Fruit fly (Drosophila melanogaster) whole organism, embryonic: Measurements from ENCODE around the gene CG14647.

Experiments used
- BEAF-32 ChIP-seq: fragments of 200-800 bp; sonication (Bioruptor generic); optimal IDR thresholded peaks from 3 replicates; lab custom pipeline; 2017; ENCODE audit warnings: missing biosample characterization, missing genetic modification characterization, mild to moderate bottlenecking, moderate library complexity, missing genetic modification reagents
- CG10543 ChIP-seq: fragments of 200-800 bp; sonication (Bioruptor generic); optimal IDR thresholded peaks from 3 replicates; lab custom pipeline; 2017; ENCODE audit warnings: missing biosample characterization, mild to moderate bottlenecking, missing genetic modification characterization, moderate library complexity
- CG11456 ChIP-seq: fragments of 200-800 bp; sonication (Bioruptor generic); IDR thresholded peaks from 3 replicates; pipeline ENCODE4 v1.3.6; 2022; ENCODE audit warnings: missing biosample characterization, missing genetic modification characterization
- CG11695 ChIP-seq: fragments of 200-800 bp; sonication (Bioruptor generic); IDR thresholded peaks from 3 replicates; pipeline ENCODE4 v1.3.6; 2022; ENCODE audit warnings: missing biosample characterization, missing genetic modification characterization
- CG11723 ChIP-seq: fragments of 200-800 bp; sonication (Bioruptor generic); optimal IDR thresholded peaks from 2 replicates; lab custom pipeline; 2017; ENCODE audit warnings: missing biosample characterization, mild to moderate bottlenecking, missing genetic modification characterization
- CG12299 ChIP-seq: fragments of 200-800 bp; sonication (Bioruptor generic); optimal IDR thresholded peaks from 2 replicates; lab custom pipeline; 2018; ENCODE audit warnings: missing biosample characterization, mild to moderate bottlenecking, missing genetic modification characterization
- CG13123 ChIP-seq: fragments of 200-800 bp; sonication (Bioruptor generic); optimal IDR thresholded peaks from 2 replicates; lab custom pipeline; 2016; ENCODE audit warnings: missing biosample characterization, missing genetic modification characterization
- CG14667 ChIP-seq: fragments of 200-800 bp; sonication (Bioruptor generic); IDR thresholded peaks from 2 replicates; pipeline ENCODE4 v1.3.6; 2022; ENCODE audit warnings: missing biosample characterization, missing genetic modification characterization
- CG14710 ChIP-seq: fragments of 200-800 bp; sonication (Bioruptor generic); optimal IDR thresholded peaks from 3 replicates; lab custom pipeline; 2019; ENCODE audit warnings: missing biosample characterization, mild to moderate bottlenecking, missing genetic modification characterization, moderate library complexity
- CG1602 ChIP-seq: fragments of 200-800 bp; sonication (Bioruptor generic); optimal IDR thresholded peaks from 3 replicates; lab custom pipeline; 2016; ENCODE audit warnings: missing biosample characterization, missing genetic modification characterization
- CG16863 ChIP-seq: fragments of 200-800 bp; sonication (Bioruptor generic); optimal IDR thresholded peaks from 3 replicates; lab custom pipeline; 2016; ENCODE audit warnings: missing biosample characterization, missing genetic modification characterization
- CG17361 ChIP-seq: fragments of 200-800 bp; sonication (Bioruptor generic); IDR thresholded peaks from 3 replicates; pipeline ENCODE4 v1.3.6; 2022; ENCODE audit warnings: missing biosample characterization, missing genetic modification characterization
- CG17829 ChIP-seq: fragments of 200-800 bp; optimal IDR thresholded peaks from 2 replicates; lab custom pipeline; 2019; ENCODE audit warnings: missing biosample characterization, mild to moderate bottlenecking, missing genetic modification characterization, moderate library complexity
- CG18011 ChIP-seq: fragments of 200-800 bp; sonication (Bioruptor generic); optimal IDR thresholded peaks from 2 replicates; lab custom pipeline; 2017; ENCODE audit warnings: missing biosample characterization, missing genetic modification characterization, mild to moderate bottlenecking, moderate library complexity, missing genotype
- CG2875 ChIP-seq: fragments of 200-800 bp; sonication (Bioruptor generic); optimal IDR thresholded peaks from 2 replicates; lab custom pipeline; 2017; ENCODE audit warnings: missing biosample characterization, mild to moderate bottlenecking, missing genetic modification characterization, missing genetic modification reagents
- CG2889 ChIP-seq: fragments of 200-800 bp; sonication (Bioruptor generic); IDR thresholded peaks from 3 replicates; pipeline ENCODE4 v1.3.6; 2022; ENCODE audit warnings: missing biosample characterization, missing genetic modification characterization
- CG31365 ChIP-seq: fragments of 200-800 bp; sonication (Bioruptor generic); optimal IDR thresholded peaks from 2 replicates; lab custom pipeline; 2018; ENCODE audit warnings: missing biosample characterization, mild to moderate bottlenecking, missing genetic modification characterization
- CG31441 ChIP-seq: fragments of 200-800 bp; sonication (Bioruptor generic); IDR thresholded peaks from 2 replicates; pipeline ENCODE4 v1.3.6; 2022; ENCODE audit warnings: missing biosample characterization, missing genetic modification characterization
- CG34376 ChIP-seq: fragments of 200-800 bp; sonication (Bioruptor generic); optimal IDR thresholded peaks from 2 replicates; lab custom pipeline; 2018; ENCODE audit warnings: missing biosample characterization, mild to moderate bottlenecking, missing genetic modification characterization
- CG43689 ChIP-seq: fragments of 200-800 bp; sonication (Bioruptor generic); IDR thresholded peaks from 2 replicates; pipeline ENCODE4 v1.3.6; 2022; ENCODE audit warnings: missing biosample characterization, missing genetic modification characterization
- CG4730 ChIP-seq: fragments of 200-800 bp; sonication (Bioruptor generic); IDR thresholded peaks from 2 replicates; pipeline ENCODE4 v1.3.6; 2022; ENCODE audit warnings: missing biosample characterization, missing genetic modification characterization
- CG6175 ChIP-seq: fragments of 200-800 bp; sonication (Bioruptor generic); IDR thresholded peaks from 3 replicates; pipeline ENCODE4 v1.3.6; 2022; ENCODE audit warnings: missing biosample characterization, missing genetic modification characterization
- CG6272 ChIP-seq: fragments of 200-800 bp; sonication (Bioruptor generic); IDR thresholded peaks from 2 replicates; pipeline ENCODE4 v1.3.6; 2022; ENCODE audit warnings: missing biosample characterization, missing genetic modification characterization
- CG7357 ChIP-seq: fragments of 200-800 bp; sonication (Bioruptor generic); IDR thresholded peaks from 3 replicates; pipeline ENCODE4 v1.3.6; 2022; ENCODE audit warnings: missing biosample characterization, missing genetic modification characterization
- CG7928 ChIP-seq: fragments of 200-800 bp; sonication (Bioruptor generic); optimal IDR thresholded peaks from 2 replicates; lab custom pipeline; 2017; ENCODE audit warnings: missing biosample characterization, mild to moderate bottlenecking, missing genetic modification characterization
- CG8765 ChIP-seq: fragments of 200-800 bp; sonication (Bioruptor generic); IDR thresholded peaks from 2 replicates; pipeline ENCODE4 v1.3.6; 2022; ENCODE audit warnings: missing biosample characterization, missing genetic modification characterization
- CG9797 ChIP-seq: fragments of 200-800 bp; sonication (Bioruptor generic); optimal IDR thresholded peaks from 3 replicates; lab custom pipeline; 2018; ENCODE audit warnings: missing biosample characterization, mild to moderate bottlenecking, missing genetic modification characterization
- Chrac-16 ChIP-seq: fragments of 200-800 bp; sonication (Bioruptor generic); optimal IDR thresholded peaks from 3 replicates; lab custom pipeline; 2016; ENCODE audit warnings: missing biosample characterization, missing genetic modification characterization
- CkIIα-i1 ChIP-seq: fragments of 200-800 bp; sonication (Bioruptor generic); IDR thresholded peaks from 2 replicates; pipeline ENCODE4 v1.3.6; 2022; ENCODE audit warnings: missing biosample characterization, missing genetic modification characterization
- Dek ChIP-seq: fragments of 200-800 bp; sonication (Bioruptor generic); optimal IDR thresholded peaks from 3 replicates; lab custom pipeline; 2019; ENCODE audit warnings: missing biosample characterization, mild to moderate bottlenecking, missing genetic modification characterization, moderate library complexity
- HLH54F ChIP-seq: fragments of 200-800 bp; sonication (Bioruptor generic); optimal IDR thresholded peaks from 3 replicates; lab custom pipeline; 2016; ENCODE audit warnings: missing biosample characterization, missing genetic modification characterization
- Jarid2 ChIP-seq: fragments of 200-800 bp; sonication (Bioruptor generic); optimal IDR thresholded peaks from 3 replicates; lab custom pipeline; 2017; ENCODE audit warnings: mild to moderate bottlenecking, missing biosample characterization, missing genetic modification reagents, missing genetic modification characterization
- Kr ChIP-seq: fragments of 200-800 bp; sonication (Bioruptor generic); optimal IDR thresholded peaks from 2 replicates; lab custom pipeline; 2017; ENCODE audit warnings: missing biosample characterization, mild to moderate bottlenecking, missing genetic modification characterization
- Mrtf ChIP-seq: fragments of 200-800 bp; sonication (Bioruptor generic); IDR thresholded peaks from 3 replicates; pipeline ENCODE4 v1.3.6; 2022; ENCODE audit warnings: missing biosample characterization, missing genetic modification characterization
- Sry-β ChIP-seq: fragments of 200-800 bp; sonication (Bioruptor generic); optimal IDR thresholded peaks from 2 replicates; lab custom pipeline; 2018; ENCODE audit warnings: missing biosample characterization, mild to moderate bottlenecking, missing genetic modification characterization, moderate library complexity
- ap ChIP-seq: fragments of 200-800 bp; sonication (Bioruptor generic); IDR thresholded peaks from 2 replicates; pipeline ENCODE4 v1.3.6; 2022; ENCODE audit warnings: missing biosample characterization, missing genetic modification characterization
- ase ChIP-seq: fragments of 200-800 bp; sonication (Bioruptor generic); IDR thresholded peaks from 3 replicates; pipeline ENCODE4 v1.3.6; 2022; ENCODE audit warnings: missing biosample characterization, missing genetic modification characterization
- bab2 ChIP-seq: fragments of 200-800 bp; sonication (Bioruptor generic); optimal IDR thresholded peaks from 2 replicates; lab custom pipeline; 2016; ENCODE audit warnings: missing biosample characterization, missing genetic modification characterization
- br ChIP-seq: fragments of >200 bp; optimal IDR thresholded peaks from 2 replicates; lab custom pipeline; 2017
- cato ChIP-seq: fragments of 200-800 bp; sonication (Bioruptor generic); optimal IDR thresholded peaks from 2 replicates; lab custom pipeline; 2016; ENCODE audit warnings: missing biosample characterization, missing genetic modification characterization, borderline replicate concordance
- chn ChIP-seq: fragments of 200-800 bp; sonication (Bioruptor generic); optimal IDR thresholded peaks from 2 replicates; lab custom pipeline; 2016; ENCODE audit warnings: missing biosample characterization, missing genetic modification characterization
- ci ChIP-seq: fragments of 200-800 bp; sonication (Bioruptor generic); IDR thresholded peaks from 3 replicates; pipeline ENCODE4 v1.3.6; 2022; ENCODE audit warnings: missing biosample characterization, missing genetic modification characterization
- dati ChIP-seq: fragments of 200-800 bp; sonication (Bioruptor generic); IDR thresholded peaks from 2 replicates; pipeline ENCODE4 v1.3.6; 2022; ENCODE audit warnings: missing biosample characterization, missing genetic modification characterization
- dmrt11E ChIP-seq: fragments of 200-800 bp; sonication (Bioruptor generic); optimal IDR thresholded peaks from 3 replicates; lab custom pipeline; 2018; ENCODE audit warnings: missing biosample characterization, mild to moderate bottlenecking, missing genetic modification characterization, moderate library complexity
- eve ChIP-seq, 2 experiments: fragments of >200 bp; optimal IDR thresholded peaks; 2 replicates each; lab custom pipeline; 2017; ENCODE audit warnings: missing biosample characterization in 2 of 2, missing genetic modification characterization in 2 of 2
- grau ChIP-seq: fragments of 200-800 bp; optimal IDR thresholded peaks from 3 replicates; lab custom pipeline; 2019; ENCODE audit warnings: missing biosample characterization, mild to moderate bottlenecking, missing genetic modification characterization, moderate library complexity
- ind ChIP-seq: fragments of 200-800 bp; sonication (Bioruptor generic); optimal IDR thresholded peaks from 3 replicates; lab custom pipeline; 2016; ENCODE audit warnings: missing biosample characterization, missing genetic modification characterization
- lola ChIP-seq, 3 experiments: fragments of >200 bp in 2 of 3; fragments of 200-800 bp in 1 of 3; sonication (Bioruptor generic) in 1 of 3; optimal IDR thresholded peaks; 2 replicates each; lab custom pipeline; 2017 to 2019; ENCODE audit warnings: missing biosample characterization in 3 of 3, missing genetic modification characterization in 3 of 3, mild to moderate bottlenecking in 1 of 3, moderate library complexity in 1 of 3
- salm ChIP-seq: fragments of 200-800 bp; sonication (Bioruptor generic); optimal IDR thresholded peaks from 2 replicates; lab custom pipeline; 2018; ENCODE audit warnings: missing biosample characterization, mild to moderate bottlenecking, missing genetic modification characterization
- sens ChIP-seq: fragments of 200-800 bp; sonication (Bioruptor generic); peaks from one replicate; lab custom pipeline; 2016; ENCODE audit warnings: missing biosample characterization, missing genetic modification characterization
- sisA ChIP-seq: fragments of 200-800 bp; sonication (Bioruptor generic); IDR thresholded peaks from 2 replicates; pipeline ENCODE4 v1.3.6; 2022; ENCODE audit warnings: missing biosample characterization, missing genetic modification characterization
- ssp ChIP-seq: fragments of 200-800 bp; sonication (Bioruptor generic); IDR thresholded peaks from 2 replicates; pipeline ENCODE4 v1.3.6; 2022; ENCODE audit warnings: missing biosample characterization, missing genetic modification characterization

CG14647 gene

DNA sequence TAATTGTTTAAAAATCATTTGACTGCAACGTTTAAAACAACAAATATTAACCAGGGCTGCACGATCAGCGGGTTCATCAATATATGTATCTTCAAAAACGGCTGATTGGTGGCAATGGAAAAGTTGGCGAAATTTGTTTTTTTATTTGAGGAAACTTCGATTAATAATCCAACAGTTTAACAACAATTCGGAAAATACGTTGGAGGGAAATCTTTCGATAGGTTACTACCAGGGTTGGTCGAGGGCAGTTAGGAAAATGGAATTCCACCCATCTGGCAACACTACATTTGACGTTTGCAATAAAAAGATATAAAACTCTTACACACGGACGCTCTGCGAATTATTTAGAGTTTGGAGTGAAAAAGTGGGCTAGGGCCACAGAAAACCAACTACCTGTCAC is 36.8 kb downstream of the CG14647 start, which contains the start of the genes Lipt2 and CG14650 (continued):
- no peak for TF ChIP-seq Dek (tag; lab: Kevin White, UChicago)
- no peak for TF ChIP-seq ase (GFP tag; lab: Robert Waterston, UW)
- no peak for TF ChIP-seq CG31441 (GFP tag; lab: Robert Waterston, UW)
- peak; percentile 40; the same call in 1 of the 2 replicates for TF ChIP-seq sisA (GFP tag; lab: Robert Waterston, UW)
- TF ChIP-seq CG6175 (GFP tag; lab: Robert Waterston, UW), result no peak
- no peak for TF ChIP-seq CG31365 (tag; lab: Kevin White, UChicago)
- peak; percentile 39; the same call in 1 of the 3 replicates for TF ChIP-seq ci (GFP tag; lab: Robert Waterston, UW)
- no peak for TF ChIP-seq CG14667 (GFP tag; lab: Robert Waterston, UW)
- TF ChIP-seq dati (GFP tag; lab: Robert Waterston, UW), result no peak
- TF ChIP-seq CG8765 (GFP tag; lab: Robert Waterston, UW), result no peak
- TF ChIP-seq HLH54F, result peak; percentile 76
- TF ChIP-seq CG16863 (GFP tag; lab: Kevin White, UChicago), result peak; percentile 27
- TF ChIP-seq CG17361 (GFP tag; lab: Robert Waterston, UW), result no peak; the same call in 1 of the 3 replicates
- TF ChIP-seq CG17829 (tag; lab: Kevin White, UChicago), result peak; percentile 66
- peak; percentile 60 for TF ChIP-seq grau (tag; lab: Kevin White, UChicago)
- TF ChIP-seq CG2875 (GFP tag; lab: Kevin White, UChicago), result no peak
- TF ChIP-seq dmrt11E (tag; lab: Kevin White, UChicago), result peak; percentile 50
- TF ChIP-seq ssp (GFP tag; lab: Robert Waterston, UW), result no peak
- no peak for TF ChIP-seq Kr (GFP tag; lab: Kevin White, UChicago)
- peak; percentile 46 for TF ChIP-seq CG13123 (GFP tag; lab: Kevin White, UChicago)
- TF ChIP-seq Jarid2 (GFP tag; lab: Kevin White, UChicago), result no peak
- peak; percentile 75 for TF ChIP-seq chn (GFP tag; lab: Kevin White, UChicago)
- no peak for TF ChIP-seq br
- peak; percentile 62 for TF ChIP-seq CG12299 (tag; lab: Kevin White, UChicago)
- TF ChIP-seq CG14710 (tag; lab: Kevin White, UChicago), result peak; percentile 74
- peak; percentile 98 for TF ChIP-seq CG7928 (GFP tag; lab: Kevin White, UChicago)
- peak; percentile 93 for TF ChIP-seq sens
- TF ChIP-seq CG10543 (GFP tag; lab: Kevin White, UChicago), result peak; percentile 52
- TF ChIP-seq Chrac-16, result peak; percentile 70
- peak; percentile 50 for TF ChIP-seq CG1602
- TF ChIP-seq CG7357, result no peak
- TF ChIP-seq CG11695 (GFP tag; lab: Robert Waterston, UW), result no peak
- peak; percentile 17 for TF ChIP-seq CG11723 (GFP tag; lab: Kevin White, UChicago)
- no peak for TF ChIP-seq CG4730 (GFP tag; lab: Robert Waterston, UW)
- TF ChIP-seq CG6272 (GFP tag; lab: Robert Waterston, UW), result peak; percentile 40; the same call in 1 of the 2 replicates
- no peak for TF ChIP-seq Mrtf
- TF ChIP-seq bab2 (GFP tag; lab: Kevin White, UChicago), result peak; percentile 58
- peak; percentile 59 for TF ChIP-seq CG9797
- no peak for TF ChIP-seq eve (GFP tag; optimal IDR thresholded peaks at IDR 0.05; lab: Kevin White, UChicago)
- TF ChIP-seq CG43689, result no peak
- TF ChIP-seq CG18011 (GFP tag; lab: Kevin White, UChicago), result peak; percentile 81
- peak; percentile 46 for TF ChIP-seq CG34376 (GFP tag; lab: Kevin White, UChicago)
- TF ChIP-seq salm (tag; lab: Kevin White, UChicago), result no peak
- peak; percentile 60 for TF ChIP-seq ind (GFP tag; lab: Kevin White, UChicago)
- no peak for TF ChIP-seq cato (GFP tag; lab: Kevin White, UChicago)
- TF ChIP-seq lola (GFP tag; optimal IDR thresholded peaks at IDR 0.05; lab: Kevin White, UChicago), result peak in 1 of 3 experiments; percentile 52
- TF ChIP-seq CkIIα-i1, result no peak
- no peak for TF ChIP-seq CG2889 (GFP tag; lab: Robert Waterston, UW)
- no peak for TF ChIP-seq CG11456 (GFP tag; lab: Robert Waterston, UW)
- no peak for TF ChIP-seq Sry-β (GFP tag; lab: Kevin White, UChicago)
- TF ChIP-seq BEAF-32 (GFP tag; lab: Kevin White, UChicago), result peak; percentile 77
- TF ChIP-seq ap (GFP tag; lab: Robert Waterston, UW), result no peak
